Worm (Caenorhabditis elegans) whole organism, dauer: ENCODE measurements around the gene srg-48.

ENCODE experiments used
- unc-62 ChIP-seq: sonication (generic microtip); optimal IDR thresholded peaks from 2 replicates; lab custom pipeline; 2017; ENCODE audit warnings: missing biosample characterization, missing genetic modification reagents, missing genetic modification characterization

srg-48 gene

ce11 chrIV:7072110-7072509 lies at the start of gene srg-48:
srg-48 (plus strand) TSS chrIV:7072410.
- TF ChIP-seq unc-62: no peak

ce11 chrIV:7023004-7023403 lies 49.2 kb upstream of the srg-48 start:
- no peak for TF ChIP-seq unc-62

- no peak for TF ChIP-seq unc-62
Measured at ce11 chrIV:7023858-7024257, 48.4 kb upstream of the srg-48 start, which contains the start of gene adah-1. adah-1 (plus strand) TSS chrIV:7024211.

- TF ChIP-seq unc-62: no peak
Measured at ce11 chrIV:7024829-7025228, 47.4 kb upstream of the srg-48 start.

ce11 chrIV:7025835-7026234 lies 46.4 kb upstream of the srg-48 start:
- TF ChIP-seq unc-62: no peak

ce11 chrIV:7031019-7031418 lies 41.2 kb upstream of the srg-48 start:
- no peak for TF ChIP-seq unc-62

ce11 chrIV:7032459-7032858 lies 39.8 kb upstream of the srg-48 start, which contains the start of gene C06G3.8:
C06G3.8 (minus strand) TSS chrIV:7032559.
- TF ChIP-seq unc-62: no peak

- no peak for TF ChIP-seq unc-62
Measured at ce11 chrIV:7035823-7036222, 36.4 kb upstream of the srg-48 start, which contains the start of gene C06G3.3. C06G3.3 (plus strand) TSS chrIV:7036123.

ce11 chrIV:7036790-7037189 lies 35.4 kb upstream of the srg-48 start, which contains the start of gene ufl-1:
ufl-1 (minus strand) TSS chrIV:7036859.
- no peak for TF ChIP-seq unc-62

- no peak for TF ChIP-seq unc-62
Measured at ce11 chrIV:7039476-7040261, 32.5 kb upstream of the srg-48 start, which contains the start of the genes cogc-2 and klp-18. cogc-2 (minus strand) TSS chrIV:7039580. klp-18 (plus strand) TSS chrIV:7040211.

ce11 chrIV:7043430-7043829 lies 28.8 kb upstream of the srg-48 start:
- no peak for TF ChIP-seq unc-62

- no peak for TF ChIP-seq unc-62
Measured at ce11 chrIV:7044552-7045139, 27.6 kb upstream of the srg-48 start, which contains the start of gene tin-9.1. tin-9.1 (minus strand) TSS chrIV:7044602.

ce11 chrIV:7045362-7045936 lies 26.8 kb upstream of the srg-48 start:
- TF ChIP-seq unc-62: no peak

ce11 chrIV:7046641-7047361 lies 25.4 kb upstream of the srg-48 start:
- no peak for TF ChIP-seq unc-62

ce11 chrIV:7047762-7048178 lies 24.4 kb upstream of the srg-48 start:
- no peak for TF ChIP-seq unc-62

ce11 chrIV:7048637-7049245 lies 23.5 kb upstream of the srg-48 start:
- TF ChIP-seq unc-62: no peak
